Fruit fly (Drosophila melanogaster): ENCODE data around the gene CG31601.
A peak's percentile ranks its signal among the peaks of the same experiment; 100 is the strongest.

The CG31601 gene

dm6 chr2L:22018861-22019270, 24.8 kb downstream of the CG31601 start, which contains the start of gene tio (continued):
- peak; percentile 59; the same call in 1 of the 2 replicates for TF ChIP-seq sna (GFP tag; IDR thresholded peaks at IDR 0.05; ENCODE audit: partially characterized antibody)

dm6 chr2L:22014890-22015289, 28.8 kb downstream of the CG31601 start, which contains the start of gene CG31693:
Gene CG31693, plus strand, starts transcription at chr2L:22015190.
- TF ChIP-seq Atf3 (GFP tag; optimal IDR thresholded peaks at IDR 0.05) (no peak), onecut (GFP tag; IDR thresholded peaks at IDR 0.05) (no peak), CG8089 (GFP tag; optimal IDR thresholded peaks at IDR 0.05) (no peak), Atf6 (GFP tag; IDR thresholded peaks at IDR 0.05) (no peak), Atf-2 (GFP tag; optimal IDR thresholded peaks at IDR 0.05) (no peak), Asciz (GFP tag; optimal IDR thresholded peaks at IDR 0.05) (no peak), jumu (GFP tag; optimal IDR thresholded peaks at IDR 0.05) (no peak), CG9797 (GFP tag; optimal IDR thresholded peaks at IDR 0.05) (no peak), CG34224 (GFP tag; IDR thresholded peaks at IDR 0.05; ENCODE audit: partially characterized antibody) (no peak), inv (GFP tag; IDR thresholded peaks at IDR 0.05; ENCODE audit: partially characterized antibody) (no peak), her (GFP tag; optimal IDR thresholded peaks at IDR 0.05) (no peak)

dm6 chr2L:21993377-21993776, 50.3 kb downstream of the CG31601 start:
- TF ChIP-seq corto (GFP tag; optimal IDR thresholded peaks at IDR 0.05), result no peak
- no peak for TF ChIP-seq CG17829 (tag; optimal IDR thresholded peaks at IDR 0.05)
- TF ChIP-seq Blimp-1 (GFP tag; optimal IDR thresholded peaks at IDR 0.05), result no peak
- no peak for TF ChIP-seq chm (GFP tag; IDR thresholded peaks at IDR 0.05)
- no peak for TF ChIP-seq Xbp1 (GFP tag; optimal IDR thresholded peaks at IDR 0.05)
- TF ChIP-seq maf-S (GFP tag; optimal IDR thresholded peaks at IDR 0.05), result no peak
- TF ChIP-seq Tbp (GFP tag; optimal IDR thresholded peaks at IDR 0.05), result no peak
- TF ChIP-seq CG8089 (GFP tag; optimal IDR thresholded peaks at IDR 0.05), result no peak
- no peak for TF ChIP-seq chinmo (GFP tag; IDR thresholded peaks at IDR 0.05; ENCODE audit: partially characterized antibody)
- no peak for TF ChIP-seq kah (GFP tag; optimal IDR thresholded peaks at IDR 0.05)
- no peak for TF ChIP-seq Fer3 (tag; optimal IDR thresholded peaks at IDR 0.05)

dm6 chr2L:21992833-21993232, 50.8 kb downstream of the CG31601 start, which contains the start of gene CG2528:
Gene CG2528, minus strand, starts transcription at chr2L:21992933.
- TF ChIP-seq CG1792 (GFP tag; optimal IDR thresholded peaks at IDR 0.05) (no peak), CG2202 (tag; optimal IDR thresholded peaks at IDR 0.05) (no peak), grn (GFP tag; optimal IDR thresholded peaks at IDR 0.05) (no peak), CG4617 (GFP tag; optimal IDR thresholded peaks at IDR 0.05; ENCODE audit: borderline replicate concordance) (no peak), CG13424 (tag; optimal IDR thresholded peaks at IDR 0.05) (no peak), zfh2 (GFP tag; optimal IDR thresholded peaks at IDR 0.05) (no peak)
